Fruit fly (Drosophila melanogaster) whole organism, embryonic: ENCODE measurements around the gene stnB.

Experiments
- B-H2 ChIP-seq: fragments of 200-800 bp; sonication (Bioruptor generic); optimal IDR thresholded peaks from 2 replicates; lab custom pipeline; 2018; ENCODE audit warnings: missing biosample characterization, mild to moderate bottlenecking, missing genetic modification characterization
- BEAF-32 ChIP-seq: fragments of 200-800 bp; sonication (Bioruptor generic); optimal IDR thresholded peaks from 3 replicates; lab custom pipeline; 2017; ENCODE audit warnings: missing biosample characterization, missing genetic modification characterization, mild to moderate bottlenecking, moderate library complexity, missing genetic modification reagents
- CG10209 ChIP-seq: fragments of 200-800 bp; sonication (Bioruptor generic); optimal IDR thresholded peaks from 3 replicates; lab custom pipeline; 2017; ENCODE audit warnings: missing biosample characterization, mild to moderate bottlenecking, missing genetic modification characterization, missing genetic modification reagents
- CG10565 ChIP-seq: fragments of 200-800 bp; sonication (Bioruptor generic); optimal IDR thresholded peaks from 3 replicates; lab custom pipeline; 2016; ENCODE audit warnings: missing biosample characterization, mild to moderate bottlenecking, missing genetic modification characterization
- CG13894 ChIP-seq: fragments of 200-800 bp; sonication (Bioruptor generic); optimal IDR thresholded peaks from 3 replicates; lab custom pipeline; 2018; ENCODE audit warnings: missing biosample characterization, mild to moderate bottlenecking, missing genetic modification characterization, moderate library complexity
- CG1529 ChIP-seq: fragments of 200-800 bp; sonication (Bioruptor generic); optimal IDR thresholded peaks from 3 replicates; lab custom pipeline; 2018; ENCODE audit warnings: missing biosample characterization, missing genetic modification characterization
- CG1603 ChIP-seq: fragments of 200-800 bp; sonication (Bioruptor generic); optimal IDR thresholded peaks from 2 replicates; lab custom pipeline; 2019; ENCODE audit warnings: missing biosample characterization, mild to moderate bottlenecking, missing genetic modification characterization, moderate library complexity
- CG17361 ChIP-seq: fragments of 200-800 bp; sonication (Bioruptor generic); IDR thresholded peaks from 3 replicates; pipeline ENCODE4 v1.3.6; 2022; ENCODE audit warnings: missing biosample characterization, missing genetic modification characterization
- CG18476 ChIP-seq: fragments of 200-800 bp; sonication (Bioruptor generic); optimal IDR thresholded peaks from 2 replicates; lab custom pipeline; 2016; ENCODE audit warnings: missing biosample characterization, mild to moderate bottlenecking, missing genetic modification characterization
- CG2129 ChIP-seq: fragments of 200-800 bp; sonication (Bioruptor generic); IDR thresholded peaks from 2 replicates; pipeline ENCODE4 v1.3.6; 2022; ENCODE audit warnings: missing biosample characterization, missing genetic modification characterization; ENCODE audit not compliant: partially characterized antibody
- CG31441 ChIP-seq: fragments of 200-800 bp; sonication (Bioruptor generic); IDR thresholded peaks from 2 replicates; pipeline ENCODE4 v1.3.6; 2022; ENCODE audit warnings: missing biosample characterization, missing genetic modification characterization
- CG3847 ChIP-seq: fragments of 200-800 bp; sonication (Bioruptor generic); IDR thresholded peaks from 2 replicates; pipeline ENCODE4 v1.3.6; 2022; ENCODE audit warnings: missing biosample characterization, missing genetic modification characterization
- CG6654 ChIP-seq: fragments of 200-800 bp; sonication (Bioruptor generic); optimal IDR thresholded peaks from 2 replicates; lab custom pipeline; 2017; ENCODE audit warnings: missing biosample characterization, mild to moderate bottlenecking, missing genetic modification characterization
- CG6683 ChIP-seq: fragments of 200-800 bp; sonication (Bioruptor generic); optimal IDR thresholded peaks from 2 replicates; lab custom pipeline; 2017; ENCODE audit warnings: missing biosample characterization, mild to moderate bottlenecking, missing genetic modification characterization, missing genetic modification reagents
- CG6765 ChIP-seq: fragments of 200-800 bp; sonication (Bioruptor generic); optimal IDR thresholded peaks from 3 replicates; lab custom pipeline; 2017; ENCODE audit warnings: missing biosample characterization, mild to moderate bottlenecking, missing genetic modification characterization
- CG8765 ChIP-seq: fragments of 200-800 bp; sonication (Bioruptor generic); IDR thresholded peaks from 2 replicates; pipeline ENCODE4 v1.3.6; 2022; ENCODE audit warnings: missing biosample characterization, missing genetic modification characterization
- CG8944 ChIP-seq: fragments of 200-800 bp; sonication (Bioruptor generic); optimal IDR thresholded peaks from 3 replicates; lab custom pipeline; 2016; ENCODE audit warnings: missing biosample characterization, missing genetic modification characterization
- CrebB ChIP-seq: fragments of 200-800 bp; sonication (Bioruptor generic); optimal IDR thresholded peaks from 3 replicates; lab custom pipeline; 2018; ENCODE audit warnings: missing biosample characterization, mild to moderate bottlenecking, missing genetic modification characterization
- Dek ChIP-seq: fragments of 200-800 bp; sonication (Bioruptor generic); optimal IDR thresholded peaks from 3 replicates; lab custom pipeline; 2019; ENCODE audit warnings: missing biosample characterization, mild to moderate bottlenecking, missing genetic modification characterization, moderate library complexity
- Dip2 ChIP-seq: fragments of 200-800 bp; sonication (Bioruptor generic); IDR thresholded peaks from 2 replicates; pipeline ENCODE4 v1.3.6; 2022; ENCODE audit warnings: missing biosample characterization, missing genetic modification characterization
- Dp ChIP-seq: fragments of 200-800 bp; sonication (Bioruptor generic); optimal IDR thresholded peaks from 2 replicates; lab custom pipeline; 2018; ENCODE audit warnings: missing biosample characterization, mild to moderate bottlenecking, missing genetic modification characterization, moderate library complexity
- Elba2 ChIP-seq: fragments of 200-800 bp; sonication (Bioruptor generic); optimal IDR thresholded peaks from 3 replicates; lab custom pipeline; 2016; ENCODE audit warnings: missing biosample characterization, missing genetic modification characterization
- Hand ChIP-seq: fragments of 200-800 bp; sonication (Bioruptor generic); optimal IDR thresholded peaks from 2 replicates; lab custom pipeline; 2017; ENCODE audit warnings: mild to moderate bottlenecking, missing biosample characterization, missing genetic modification reagents, missing genetic modification characterization
- Hr39 ChIP-seq: fragments of >200 bp; optimal IDR thresholded peaks from 2 replicates; lab custom pipeline; 2017
- Hr51 ChIP-seq, 2 experiments: fragments of 200-800 bp; sonication (Bioruptor generic); optimal IDR thresholded peaks; 2 replicates in 1 of 2; 3 replicates in 1 of 2; lab custom pipeline; 2016 to 2018; ENCODE audit warnings: missing biosample characterization in 2 of 2, missing genetic modification characterization in 2 of 2, mild to moderate bottlenecking in 1 of 2, moderate library complexity in 1 of 2
- Rx ChIP-seq: fragments of 200-800 bp; sonication (Bioruptor generic); IDR thresholded peaks from 2 replicates; pipeline ENCODE4 v1.3.6; 2022; ENCODE audit warnings: missing biosample characterization, missing genetic modification characterization
- Taf1 ChIP-seq: fragments of 200-800 bp; sonication (Bioruptor generic); IDR thresholded peaks from 2 replicates; pipeline ENCODE4 v1.3.6; 2022; ENCODE audit warnings: missing biosample characterization, missing genetic modification characterization
- bab2 ChIP-seq: fragments of 200-800 bp; sonication (Bioruptor generic); optimal IDR thresholded peaks from 2 replicates; lab custom pipeline; 2016; ENCODE audit warnings: missing biosample characterization, missing genetic modification characterization
- croc ChIP-seq: fragments of 200-800 bp; sonication (Bioruptor generic); conservative IDR thresholded peaks from 3 replicates; pipeline ENCODE4 v1.3.6; 2022; ENCODE audit warnings: missing biosample characterization, missing genetic modification characterization
- crp ChIP-seq, 2 experiments: fragments of 200-800 bp; sonication (Bioruptor generic); optimal IDR thresholded peaks; 2 replicates in 1 of 2; 3 replicates in 1 of 2; lab custom pipeline; 2017; ENCODE audit warnings: missing biosample characterization in 2 of 2, missing genetic modification characterization in 2 of 2, mild to moderate bottlenecking in 1 of 2, moderate library complexity in 1 of 2
- cwo ChIP-seq: fragments of 200-800 bp; sonication (Bioruptor generic); optimal IDR thresholded peaks from 3 replicates; lab custom pipeline; 2017; ENCODE audit warnings: missing biosample characterization, missing genetic modification characterization, mild to moderate bottlenecking, moderate library complexity, missing genetic modification reagents
- danr ChIP-seq: fragments of 200-800 bp; sonication (Bioruptor generic); IDR thresholded peaks from 2 replicates; pipeline ENCODE4 v1.3.6; 2022; ENCODE audit warnings: missing biosample characterization, missing genetic modification characterization
- dm ChIP-seq: fragments of 200-800 bp; sonication (Bioruptor generic); optimal IDR thresholded peaks from 3 replicates; lab custom pipeline; 2016; ENCODE audit warnings: missing biosample characterization, missing genetic modification characterization
- exex ChIP-seq: fragments of 200-800 bp; sonication (Bioruptor generic); optimal IDR thresholded peaks from 4 replicates; lab custom pipeline; 2018; ENCODE audit warnings: missing biosample characterization, mild to moderate bottlenecking, missing genetic modification characterization, moderate library complexity
- her ChIP-seq: fragments of 200-800 bp; sonication (Bioruptor generic); optimal IDR thresholded peaks from 2 replicates; lab custom pipeline; 2016; ENCODE audit warnings: missing biosample characterization, missing genetic modification characterization
- hkb ChIP-seq, 2 experiments: fragments of 200-800 bp in 1 of 2; fragments of >200 bp in 1 of 2; sonication (Bioruptor generic) in 1 of 2; IDR thresholded peaks in 1 of 2; optimal IDR thresholded peaks in 1 of 2; 2 replicates each; pipeline versions ENCODE4 v1.3.6 to Lab custom; 2017 to 2022; ENCODE audit warnings: missing biosample characterization in 1 of 2, missing genetic modification characterization in 1 of 2
- hth ChIP-seq: fragments of >200 bp; optimal IDR thresholded peaks from 2 replicates; lab custom pipeline; 2017; ENCODE audit warnings: inconsistent platforms
- insv ChIP-seq, 2 experiments: fragments of 200-800 bp; sonication (Bioruptor generic); optimal IDR thresholded peaks; 3 replicates each; lab custom pipeline; 2016 to 2018; ENCODE audit warnings: missing biosample characterization in 2 of 2, missing genetic modification characterization in 2 of 2
- lov ChIP-seq, 2 experiments: fragments of 200-800 bp in 1 of 2; fragments of >200 bp in 1 of 2; sonication (Bioruptor generic) in 1 of 2; IDR thresholded peaks in 1 of 2; optimal IDR thresholded peaks in 1 of 2; 2 replicates in 1 of 2; 3 replicates in 1 of 2; pipeline versions ENCODE4 v1.3.6 to Lab custom; 2017 to 2022; ENCODE audit warnings: missing biosample characterization in 1 of 2, missing genetic modification characterization in 1 of 2
- maf-S ChIP-seq: fragments of 200-800 bp; sonication (Bioruptor generic); optimal IDR thresholded peaks from 2 replicates; lab custom pipeline; 2016; ENCODE audit warnings: missing biosample characterization, missing genetic modification characterization
- oc ChIP-seq: fragments of 200-800 bp; sonication (Bioruptor generic); optimal IDR thresholded peaks from 2 replicates; lab custom pipeline; 2018; ENCODE audit warnings: missing biosample characterization, mild to moderate bottlenecking, missing genetic modification characterization, moderate library complexity
- otp ChIP-seq: fragments of 200-800 bp; sonication (Bioruptor generic); IDR thresholded peaks from 3 replicates; pipeline ENCODE4, ENCODE4 v1.3.6; 2022; ENCODE audit warnings: missing biosample characterization, missing genetic modification characterization
- pnt ChIP-seq: fragments of 200-800 bp; sonication (Bioruptor generic); optimal IDR thresholded peaks from 3 replicates; lab custom pipeline; 2016; ENCODE audit warnings: missing biosample characterization, missing genetic modification characterization
- pzg ChIP-seq: fragments of 200-800 bp; sonication (Bioruptor generic); optimal IDR thresholded peaks from 3 replicates; lab custom pipeline; 2018; ENCODE audit warnings: missing biosample characterization, mild to moderate bottlenecking, missing genetic modification characterization, moderate library complexity
- stwl ChIP-seq: fragments of 200-800 bp; sonication (Bioruptor generic); optimal IDR thresholded peaks from 3 replicates; lab custom pipeline; 2018; ENCODE audit warnings: missing biosample characterization, mild to moderate bottlenecking, missing genetic modification characterization, moderate library complexity
- toy ChIP-seq: fragments of 200-800 bp; sonication (Bioruptor generic); IDR thresholded peaks from 2 replicates; pipeline ENCODE4 v1.3.6; 2022; ENCODE audit warnings: missing biosample characterization, missing genetic modification characterization
- tx ChIP-seq: fragments of 200-800 bp; sonication (Bioruptor generic); optimal IDR thresholded peaks from 2 replicates; lab custom pipeline; 2016; ENCODE audit warnings: missing biosample characterization, missing genetic modification characterization
- vnd ChIP-seq: fragments of 200-800 bp; sonication (Bioruptor generic); IDR thresholded peaks from 3 replicates; pipeline ENCODE4 v1.3.6; 2022; ENCODE audit warnings: missing biosample characterization, missing genetic modification characterization; ENCODE audit not compliant: partially characterized antibody
- wdn ChIP-seq: fragments of 200-800 bp; sonication (Bioruptor generic); IDR thresholded peaks from 2 replicates; pipeline ENCODE4 v1.3.6; 2022; ENCODE audit warnings: missing biosample characterization, missing genetic modification characterization
- zf30C ChIP-seq: fragments of 200-800 bp; sonication (Bioruptor generic); optimal IDR thresholded peaks from 3 replicates; lab custom pipeline; 2018; ENCODE audit warnings: missing biosample characterization, mild to moderate bottlenecking, missing genetic modification characterization

The stnB gene

dm6 chrX:23013208-23013607 is 8.8 kb upstream of the stnB start, which contains the start of the genes Rab21 and Coa7 (continued):
- TF ChIP-seq CG8765 (GFP tag; lab: Robert Waterston, UW) = no peak
- TF ChIP-seq CrebB (tag; lab: Kevin White, UChicago) = no peak
- no peak for TF ChIP-seq Dek (tag; lab: Kevin White, UChicago)
- no peak for TF ChIP-seq CG10565 (GFP tag; lab: Kevin White, UChicago)
- TF ChIP-seq Taf1 = no peak
- no peak for TF ChIP-seq oc (tag; lab: Kevin White, UChicago)
- TF ChIP-seq pzg (GFP tag; lab: Kevin White, UChicago) = peak; percentile 85
- TF ChIP-seq dm (GFP tag; lab: Kevin White, UChicago) = peak; percentile 39
- TF ChIP-seq hth = no peak
- TF ChIP-seq CG17361 (GFP tag; lab: Robert Waterston, UW) = 0 out of 3 replicates have a peak, but pooled peaks have one; percentile 32
- TF ChIP-seq pnt (GFP tag; lab: Kevin White, UChicago) = no peak
- TF ChIP-seq BEAF-32 (GFP tag; lab: Kevin White, UChicago) = peak; percentile 95
- TF ChIP-seq CG8944 (GFP tag; lab: Kevin White, UChicago) = no peak
- no peak for TF ChIP-seq CG18476 (GFP tag; lab: Kevin White, UChicago)
- peak in 1 of 2 experiments; percentile 3 for TF ChIP-seq crp (GFP tag; optimal IDR thresholded peaks at IDR 0.05; lab: Kevin White, UChicago)
- TF ChIP-seq tx (GFP tag; lab: Kevin White, UChicago) = no peak
- peak; percentile 24 for TF ChIP-seq Elba2
- no peak for TF ChIP-seq Hr39 (lab: Kevin White, UChicago)
- TF ChIP-seq maf-S (GFP tag; lab: Kevin White, UChicago) = no peak
- no peak for TF ChIP-seq CG6765 (GFP tag; lab: Kevin White, UChicago)
- TF ChIP-seq cwo (GFP tag; lab: Kevin White, UChicago) = no peak
- no peak for TF ChIP-seq Hand
- no peak for TF ChIP-seq CG31441 (GFP tag; lab: Robert Waterston, UW)
- no peak for TF ChIP-seq B-H2 (GFP tag; lab: Kevin White, UChicago)
- TF ChIP-seq CG6683 (GFP tag; lab: Kevin White, UChicago) = no peak
- no peak for TF ChIP-seq CG10209
- no peak for TF ChIP-seq her (GFP tag; lab: Kevin White, UChicago)
- no peak for TF ChIP-seq Dip2 (GFP tag; lab: Robert Waterston, UW)
- TF ChIP-seq insv (GFP tag; optimal IDR thresholded peaks at IDR 0.05; lab: Kevin White, UChicago) = no peak
- TF ChIP-seq danr = no peak
- TF ChIP-seq zf30C (GFP tag; lab: Kevin White, UChicago) = no peak
- peak; percentile 12 for TF ChIP-seq exex
- peak; percentile 84 for TF ChIP-seq CG2129 (GFP tag; lab: Robert Waterston, UW)
- TF ChIP-seq lov (optimal IDR thresholded peaks at IDR 0.05; lab: Kevin White, UChicago) = no peak
- TF ChIP-seq lov (GFP tag; IDR thresholded peaks at IDR 0.05; lab: Robert Waterston, UW) = no peak
- TF ChIP-seq otp (GFP tag; lab: Robert Waterston, UW) = no peak
- TF ChIP-seq Dp (GFP tag; lab: Kevin White, UChicago) = peak; percentile 20
- TF ChIP-seq CG1603 (tag; lab: Kevin White, UChicago) = peak; percentile 69
- TF ChIP-seq CG13894 = no peak
- TF ChIP-seq stwl (tag; lab: Kevin White, UChicago) = peak; percentile 98
- no peak for TF ChIP-seq hkb (optimal IDR thresholded peaks at IDR 0.05; lab: Kevin White, UChicago)
- TF ChIP-seq hkb (GFP tag; IDR thresholded peaks at IDR 0.05; lab: Robert Waterston, UW) = no peak
- no peak for TF ChIP-seq CG1529
- TF ChIP-seq bab2 (GFP tag; lab: Kevin White, UChicago) = no peak
- TF ChIP-seq croc (GFP tag; lab: Robert Waterston, UW) = no peak
- TF ChIP-seq Rx (GFP tag; lab: Robert Waterston, UW) = no peak
- TF ChIP-seq CG6654 (GFP tag; lab: Kevin White, UChicago) = no peak
- TF ChIP-seq vnd (GFP tag; lab: Robert Waterston, UW) = peak; percentile 96
- no peak for TF ChIP-seq wdn
- TF ChIP-seq toy (GFP tag; lab: Robert Waterston, UW) = no peak
- TF ChIP-seq CG3847 (GFP tag; lab: Robert Waterston, UW) = peak; percentile 75
- TF ChIP-seq Hr51 (GFP tag; optimal IDR thresholded peaks at IDR 0.05; lab: Kevin White, UChicago) = no peak
